Fruit fly (Drosophila melanogaster) whole organism, embryonic: ENCODE results near the gene CG9497.

ENCODE experiments used
- Adf1 ChIP-seq: fragments of 200-800 bp; sonication (Bioruptor generic); IDR thresholded peaks from 2 replicates; pipeline ENCODE4 v1.3.6; 2022; ENCODE audit warnings: missing biosample characterization, missing genetic modification characterization
- Antp ChIP-seq: fragments of 200-800 bp; sonication (Bioruptor generic); optimal IDR thresholded peaks from 3 replicates; lab custom pipeline; 2016; ENCODE audit warnings: missing biosample characterization, missing genetic modification characterization
- Atf3 ChIP-seq: fragments of 200-800 bp; sonication (Bioruptor generic); optimal IDR thresholded peaks from 3 replicates; lab custom pipeline; 2016; ENCODE audit warnings: missing biosample characterization, missing genetic modification characterization
- Bteb2 ChIP-seq: fragments of 200-800 bp; sonication (Bioruptor generic); optimal IDR thresholded peaks from 2 replicates; lab custom pipeline; 2016; ENCODE audit warnings: missing biosample characterization, missing genetic modification characterization
- CG1024 ChIP-seq: fragments of 200-800 bp; sonication (Bioruptor generic); IDR thresholded peaks from 2 replicates; pipeline ENCODE4 v1.3.6; 2022; ENCODE audit warnings: missing biosample characterization, missing genetic modification characterization
- CG10267 ChIP-seq: fragments of 200-800 bp; sonication (Bioruptor generic); optimal IDR thresholded peaks from 2 replicates; lab custom pipeline; 2018; ENCODE audit warnings: missing biosample characterization, mild to moderate bottlenecking, missing genetic modification characterization, moderate library complexity
- CG11247 ChIP-seq: fragments of 200-800 bp; sonication (Bioruptor generic); IDR thresholded peaks from 2 replicates; pipeline ENCODE4 v1.3.6; 2022; ENCODE audit warnings: missing biosample characterization, missing genetic modification characterization
- CG14667 ChIP-seq: fragments of 200-800 bp; sonication (Bioruptor generic); IDR thresholded peaks from 2 replicates; pipeline ENCODE4 v1.3.6; 2022; ENCODE audit warnings: missing biosample characterization, missing genetic modification characterization
- CG14710 ChIP-seq: fragments of 200-800 bp; sonication (Bioruptor generic); optimal IDR thresholded peaks from 3 replicates; lab custom pipeline; 2019; ENCODE audit warnings: missing biosample characterization, mild to moderate bottlenecking, missing genetic modification characterization, moderate library complexity
- CG15011 ChIP-seq: fragments of 200-800 bp; sonication (Bioruptor generic); optimal IDR thresholded peaks from 3 replicates; lab custom pipeline; 2018; ENCODE audit warnings: missing biosample characterization, mild to moderate bottlenecking, missing genetic modification characterization
- CG16813 ChIP-seq: fragments of 200-800 bp; sonication (Bioruptor generic); IDR thresholded peaks from 3 replicates; pipeline ENCODE4 v1.3.6; 2022; ENCODE audit warnings: missing biosample characterization, missing genetic modification characterization; ENCODE audit not compliant: partially characterized antibody
- CG18262 ChIP-seq: fragments of 200-800 bp; optimal IDR thresholded peaks from 3 replicates; lab custom pipeline; 2019; ENCODE audit warnings: missing biosample characterization, mild to moderate bottlenecking, missing genetic modification characterization, moderate library complexity
- CG2129 ChIP-seq: fragments of 200-800 bp; sonication (Bioruptor generic); IDR thresholded peaks from 2 replicates; pipeline ENCODE4 v1.3.6; 2022; ENCODE audit warnings: missing biosample characterization, missing genetic modification characterization; ENCODE audit not compliant: partially characterized antibody
- CG30403 ChIP-seq: fragments of 200-800 bp; sonication (Bioruptor generic); optimal IDR thresholded peaks from 3 replicates; lab custom pipeline; 2016; ENCODE audit warnings: missing biosample characterization, missing genetic modification characterization
- CG3847 ChIP-seq: fragments of 200-800 bp; sonication (Bioruptor generic); IDR thresholded peaks from 2 replicates; pipeline ENCODE4 v1.3.6; 2022; ENCODE audit warnings: missing biosample characterization, missing genetic modification characterization
- CG4282 ChIP-seq: fragments of 200-800 bp; sonication (Bioruptor generic); optimal IDR thresholded peaks from 2 replicates; lab custom pipeline; 2016; ENCODE audit warnings: missing biosample characterization, missing genetic modification characterization
- CG6854 ChIP-seq: fragments of 200-800 bp; sonication (Bioruptor generic); optimal IDR thresholded peaks from 3 replicates; lab custom pipeline; 2017; ENCODE audit warnings: missing biosample characterization, mild to moderate bottlenecking, missing genetic modification characterization
- CG7786 ChIP-seq: fragments of 200-800 bp; sonication (Bioruptor generic); optimal IDR thresholded peaks from 2 replicates; lab custom pipeline; 2016; ENCODE audit warnings: missing biosample characterization, missing genetic modification characterization
- CG7987 ChIP-seq: fragments of 200-800 bp; sonication (Bioruptor generic); optimal IDR thresholded peaks from 2 replicates; lab custom pipeline; 2018; ENCODE audit warnings: missing biosample characterization, mild to moderate bottlenecking, missing genetic modification characterization, moderate library complexity
- Dll ChIP-seq: fragments of 200-800 bp; sonication (Bioruptor generic); IDR thresholded peaks from 4 replicates; pipeline ENCODE4 v1.3.6; 2022; ENCODE audit warnings: missing biosample characterization, missing genetic modification characterization; ENCODE audit not compliant: partially characterized antibody
- Doc3 ChIP-seq: fragments of 200-800 bp; sonication (Bioruptor generic); IDR thresholded peaks from 3 replicates; pipeline ENCODE4 v1.3.6; 2022; ENCODE audit warnings: missing biosample characterization, missing genetic modification characterization; ENCODE audit not compliant: partially characterized antibody
- HHEX ChIP-seq: fragments of 200-800 bp; sonication (Bioruptor generic); optimal IDR thresholded peaks from 3 replicates; lab custom pipeline; 2017; ENCODE audit warnings: missing biosample characterization, mild to moderate bottlenecking, missing genetic modification characterization, missing genetic modification reagents
- MESR4 ChIP-seq: fragments of 200-800 bp; sonication (Bioruptor generic); optimal IDR thresholded peaks from 2 replicates; lab custom pipeline; 2018; ENCODE audit warnings: missing biosample characterization, mild to moderate bottlenecking, missing genetic modification characterization, moderate library complexity
- Myb ChIP-seq: fragments of 200-800 bp; sonication (Bioruptor generic); optimal IDR thresholded peaks from 2 replicates; lab custom pipeline; 2016; ENCODE audit warnings: missing biosample characterization, missing genetic modification characterization
- NC2α ChIP-seq: fragments of 200-800 bp; sonication (Bioruptor generic); optimal IDR thresholded peaks from 2 replicates; lab custom pipeline; 2016; ENCODE audit warnings: missing biosample characterization, missing genetic modification characterization
- NfI ChIP-seq: fragments of 200-800 bp; sonication (Bioruptor generic); optimal IDR thresholded peaks from 3 replicates; lab custom pipeline; 2018; ENCODE audit warnings: missing biosample characterization, mild to moderate bottlenecking, missing genetic modification characterization, moderate library complexity
- Rfx ChIP-seq: fragments of 200-800 bp; sonication (Bioruptor generic); IDR thresholded peaks from 2 replicates; pipeline ENCODE4 v1.3.6; 2022; ENCODE audit warnings: missing biosample characterization, missing genetic modification characterization
- Sry-δ ChIP-seq: fragments of 200-800 bp; sonication (Bioruptor generic); optimal IDR thresholded peaks from 2 replicates; lab custom pipeline; 2016; ENCODE audit warnings: missing biosample characterization, missing genetic modification characterization
- Xbp1 ChIP-seq: fragments of 200-800 bp; sonication (Bioruptor generic); optimal IDR thresholded peaks from 3 replicates; lab custom pipeline; 2016; ENCODE audit warnings: missing biosample characterization, mild to moderate bottlenecking, missing genetic modification characterization
- ara ChIP-seq: fragments of 200-800 bp; sonication (Bioruptor generic); IDR thresholded peaks from 2 replicates; pipeline ENCODE4 v1.3.6; 2022; ENCODE audit warnings: missing biosample characterization, missing genetic modification characterization
- ato ChIP-seq: fragments of 200-800 bp; sonication (Bioruptor generic); IDR thresholded peaks from 2 replicates; pipeline ENCODE4 v1.3.6; 2022; ENCODE audit warnings: missing biosample characterization, missing genetic modification characterization; ENCODE audit not compliant: partially characterized antibody
- az2 ChIP-seq: fragments of 200-800 bp; sonication (Bioruptor generic); optimal IDR thresholded peaks from 3 replicates; lab custom pipeline; 2016; ENCODE audit warnings: missing biosample characterization, missing genetic modification characterization
- cas ChIP-seq: fragments of 200-800 bp; sonication (Bioruptor generic); IDR thresholded peaks from 2 replicates; pipeline ENCODE4 v1.3.6; 2022; ENCODE audit warnings: missing biosample characterization, missing genetic modification characterization
- chn ChIP-seq: fragments of 200-800 bp; sonication (Bioruptor generic); optimal IDR thresholded peaks from 2 replicates; lab custom pipeline; 2016; ENCODE audit warnings: missing biosample characterization, missing genetic modification characterization
- dm ChIP-seq: fragments of 200-800 bp; sonication (Bioruptor generic); optimal IDR thresholded peaks from 3 replicates; lab custom pipeline; 2016; ENCODE audit warnings: missing biosample characterization, missing genetic modification characterization
- gro ChIP-seq: fragments of 200-800 bp; sonication (Bioruptor generic); optimal IDR thresholded peaks from 2 replicates; lab custom pipeline; 2016; ENCODE audit warnings: missing biosample characterization, missing genetic modification characterization
- gsb ChIP-seq: fragments of 200-800 bp; sonication (Bioruptor generic); IDR thresholded peaks from 2 replicates; pipeline ENCODE4 v1.3.6; 2022; ENCODE audit warnings: missing biosample characterization, missing genetic modification characterization
- hb ChIP-seq: fragments of 200-800 bp; sonication (Bioruptor generic); IDR thresholded peaks from 3 replicates; pipeline ENCODE4 v1.3.6; 2022; ENCODE audit warnings: missing biosample characterization, missing genetic modification characterization; ENCODE audit not compliant: partially characterized antibody
- jumu ChIP-seq: fragments of 200-800 bp; sonication (Bioruptor generic); optimal IDR thresholded peaks from 3 replicates; lab custom pipeline; 2016; ENCODE audit warnings: missing biosample characterization, missing genetic modification characterization
- kni ChIP-seq: fragments of 200-800 bp; sonication (Bioruptor generic); optimal IDR thresholded peaks from 3 replicates; lab custom pipeline; 2017; ENCODE audit warnings: mild to moderate bottlenecking, missing biosample characterization, missing genetic modification reagents, missing genetic modification characterization
- mam ChIP-seq: fragments of 200-800 bp; sonication (Bioruptor generic); optimal IDR thresholded peaks from 3 replicates; lab custom pipeline; 2016; ENCODE audit warnings: missing biosample characterization, missing genetic modification characterization
- odd ChIP-seq: fragments of 200-800 bp; sonication (Bioruptor generic); optimal IDR thresholded peaks from 2 replicates; lab custom pipeline; 2017; ENCODE audit warnings: missing biosample characterization, mild to moderate bottlenecking, missing genetic modification characterization
- phol ChIP-seq: fragments of 200-800 bp; sonication (Bioruptor generic); optimal IDR thresholded peaks from 3 replicates; lab custom pipeline; 2018; ENCODE audit warnings: missing biosample characterization, mild to moderate bottlenecking, missing genetic modification characterization, moderate library complexity
- repo ChIP-seq: fragments of 200-800 bp; sonication (Bioruptor generic); optimal IDR thresholded peaks from 2 replicates; lab custom pipeline; 2016; ENCODE audit warnings: missing biosample characterization, missing genetic modification characterization
- sc ChIP-seq, 3 experiments: fragments of >200 bp in 2 of 3; fragments of 200-800 bp in 1 of 3; sonication (Bioruptor generic) in 1 of 3; optimal IDR thresholded peaks; 2 replicates in 2 of 3; 3 replicates in 1 of 3; lab custom pipeline; 2017; ENCODE audit warnings: mild to moderate bottlenecking in 1 of 3, missing biosample characterization in 1 of 3, missing genetic modification characterization in 1 of 3, missing genetic modification reagents in 1 of 3
- shn ChIP-seq: fragments of 200-800 bp; sonication (Bioruptor generic); optimal IDR thresholded peaks from 3 replicates; lab custom pipeline; 2016; ENCODE audit warnings: missing biosample characterization, missing genetic modification characterization
- slbo ChIP-seq: fragments of 200-800 bp; sonication (Bioruptor generic); IDR thresholded peaks from 2 replicates; pipeline ENCODE4 v1.3.6; 2022; ENCODE audit warnings: missing biosample characterization, missing genetic modification characterization
- unpg ChIP-seq: fragments of 200-800 bp; sonication (Bioruptor generic); optimal IDR thresholded peaks from 3 replicates; lab custom pipeline; 2018; ENCODE audit warnings: missing biosample characterization, mild to moderate bottlenecking, missing genetic modification characterization, moderate library complexity
- wek ChIP-seq: fragments of 200-800 bp; sonication (Bioruptor generic); optimal IDR thresholded peaks from 3 replicates; lab custom pipeline; 2018; ENCODE audit warnings: missing biosample characterization, mild to moderate bottlenecking, missing genetic modification characterization, moderate library complexity

The CG9497 gene

DNA sequence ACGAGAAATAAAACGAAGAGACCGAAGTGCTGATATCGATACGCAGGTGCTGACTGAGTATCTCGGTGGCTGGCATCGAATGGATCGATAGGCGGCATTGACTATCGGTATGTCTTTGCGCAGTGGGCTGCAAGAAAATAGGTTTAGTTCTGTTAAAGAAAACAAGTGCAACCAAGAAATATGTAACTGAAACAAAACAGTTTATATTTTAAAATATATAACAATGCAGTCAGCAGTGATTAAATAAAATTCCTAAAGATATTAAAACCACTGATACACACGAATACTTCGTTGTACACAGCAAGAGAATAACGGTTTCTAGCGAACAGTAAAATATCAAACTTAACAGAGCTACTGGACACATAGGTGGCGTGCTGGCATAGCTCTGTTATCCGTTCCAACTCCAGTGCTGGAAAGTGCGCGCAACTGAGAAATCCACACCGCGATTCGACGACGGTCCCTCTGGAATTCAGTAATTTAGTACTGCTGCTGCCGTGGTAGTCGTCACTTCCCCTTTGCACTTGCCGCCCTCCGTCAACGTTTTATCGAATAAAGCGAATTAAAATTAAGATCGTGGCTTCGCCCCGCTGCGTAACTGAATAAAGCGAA lies 9.8 kb downstream of the CG9497 start, which contains the start of the genes Pez and Cpr (continued):
- peak; percentile 13 for TF ChIP-seq CG4282
- peak; percentile 87; the same call in 2 of the 3 replicates for TF ChIP-seq Doc3
- TF ChIP-seq unpg, result peak; percentile 33
- TF ChIP-seq jumu (GFP tag; lab: Kevin White, UChicago), result peak; percentile 31
- peak; percentile 10 for TF ChIP-seq NC2α (GFP tag; lab: Kevin White, UChicago)
- TF ChIP-seq wek (GFP tag; lab: Kevin White, UChicago), result no peak
- TF ChIP-seq Bteb2, result peak; percentile 46
- peak; percentile 60 for TF ChIP-seq odd (GFP tag; lab: Kevin White, UChicago)
- TF ChIP-seq Rfx, result peak; percentile 76
- peak; percentile 66 for TF ChIP-seq CG3847 (GFP tag; lab: Robert Waterston, UW)
- no peak for TF ChIP-seq shn (GFP tag; lab: Kevin White, UChicago)
- TF ChIP-seq CG7987 (GFP tag; lab: Kevin White, UChicago), result peak; percentile 43
- no peak for TF ChIP-seq CG14667
- no peak for TF ChIP-seq cas (GFP tag; lab: Robert Waterston, UW)
- TF ChIP-seq CG14710 (tag; lab: Kevin White, UChicago), result peak; percentile 19
- TF ChIP-seq CG6854, result no peak
- TF ChIP-seq dm (GFP tag; lab: Kevin White, UChicago), result peak; percentile 23
- TF ChIP-seq gsb (GFP tag; lab: Robert Waterston, UW), result 0 out of 2 replicates have a peak, but pooled peaks have one; percentile 29
- peak; percentile 88 for TF ChIP-seq Dll
- peak; percentile 83 for TF ChIP-seq CG16813 (GFP tag; lab: Robert Waterston, UW)
- TF ChIP-seq CG30403 (GFP tag; lab: Kevin White, UChicago), result peak; percentile 42
- peak; percentile 55 for TF ChIP-seq Sry-δ (GFP tag; lab: Kevin White, UChicago)
- TF ChIP-seq Adf1, result peak; percentile 15; the same call in 1 of the 2 replicates
- TF ChIP-seq kni, result no peak
- peak; percentile 73; the same call in 2 of the 3 replicates for TF ChIP-seq hb
- no peak for TF ChIP-seq CG18262 (tag; lab: Kevin White, UChicago)
- peak; percentile 92 for TF ChIP-seq Myb (GFP tag; lab: Kevin White, UChicago)
- TF ChIP-seq ara (GFP tag; lab: Robert Waterston, UW), result peak; percentile 27; the same call in 1 of the 2 replicates
- peak; percentile 64; the same call in 1 of the 2 replicates for TF ChIP-seq CG2129
- TF ChIP-seq chn (GFP tag; lab: Kevin White, UChicago), result no peak
- no peak for TF ChIP-seq az2 (GFP tag; lab: Kevin White, UChicago)
- peak; percentile 30 for TF ChIP-seq CG7786 (GFP tag; lab: Kevin White, UChicago)
- peak; percentile 44 for TF ChIP-seq Xbp1
- TF ChIP-seq MESR4 (GFP tag; lab: Kevin White, UChicago), result peak; percentile 69
- peak; percentile 17 for TF ChIP-seq phol (tag; lab: Kevin White, UChicago)
- peak; percentile 27 for TF ChIP-seq Atf3
- peak; percentile 10 for TF ChIP-seq Antp (GFP tag; lab: Kevin White, UChicago)
- TF ChIP-seq HHEX, result peak; percentile 14
- TF ChIP-seq ato (GFP tag; lab: Robert Waterston, UW), result peak; percentile 59
- peak; percentile 90 for TF ChIP-seq CG10267 (tag; lab: Kevin White, UChicago)
- peak; percentile 48; the same call in 1 of the 2 replicates for TF ChIP-seq CG1024
- 0 out of 2 replicates have a peak, but pooled peaks have one; percentile 49 for TF ChIP-seq CG11247
- TF ChIP-seq NfI, result peak; percentile 26
- no peak for TF ChIP-seq CG15011 (GFP tag; lab: Kevin White, UChicago)
- TF ChIP-seq sc (optimal IDR thresholded peaks at IDR 0.05; lab: Kevin White, UChicago), result no peak
- peak; percentile 5 for TF ChIP-seq sc (GFP tag; optimal IDR thresholded peaks at IDR 0.05; lab: Kevin White, UChicago)
- TF ChIP-seq slbo (GFP tag; lab: Robert Waterston, UW), result peak; percentile 69
- peak; percentile 35 for TF ChIP-seq mam (GFP tag; lab: Kevin White, UChicago)
- TF ChIP-seq gro, result peak; percentile 46
- TF ChIP-seq repo (GFP tag; lab: Kevin White, UChicago), result peak; percentile 45
